Fruit fly (Drosophila melanogaster): ENCODE results near the gene CG3662.

CG3662 gene

dm6 chr2L:838786-839185 lies 17.7 kb downstream of the CG3662 start:
- TF ChIP-seq CG17806 (tag; optimal IDR thresholded peaks at IDR 0.05): no peak
- TF ChIP-seq CG13204 (GFP tag; optimal IDR thresholded peaks at IDR 0.05): no peak
- TF ChIP-seq gl (tag; optimal IDR thresholded peaks at IDR 0.05): no peak
- no peak for TF ChIP-seq CG8159 (tag; optimal IDR thresholded peaks at IDR 0.05)
- TF ChIP-seq CG12605 (GFP tag; IDR thresholded peaks at IDR 0.05): no peak
- TF ChIP-seq CG32121 (GFP tag; IDR thresholded peaks at IDR 0.05): no peak
- TF ChIP-seq CG9948 (tag; optimal IDR thresholded peaks at IDR 0.05): no peak
- no peak for TF ChIP-seq Ets98B (GFP tag; IDR thresholded peaks at IDR 0.05)
- TF ChIP-seq Pif1A (GFP tag; optimal IDR thresholded peaks at IDR 0.05): no peak
- TF ChIP-seq Pif1B (GFP tag; optimal IDR thresholded peaks at IDR 0.05): no peak

dm6 chr2L:840022-840421 lies 18.9 kb downstream of the CG3662 start:
- TF ChIP-seq CG4496 (GFP tag; IDR thresholded peaks at IDR 0.05) (no peak), EcR (GFP tag; optimal IDR thresholded peaks at IDR 0.05) (peak; percentile 69), gl (tag; optimal IDR thresholded peaks at IDR 0.05) (peak; percentile 24)

- TF ChIP-seq gl (tag; optimal IDR thresholded peaks at IDR 0.05): no peak
- TF ChIP-seq Ets98B (GFP tag; IDR thresholded peaks at IDR 0.05): peak; percentile 36; the same call in 1 of the 2 replicates
- TF ChIP-seq rn (GFP tag; IDR thresholded peaks at IDR 0.05): no peak
- TF ChIP-seq Snoo (tag; optimal IDR thresholded peaks at IDR 0.05): no peak
- TF ChIP-seq CG14655 (GFP tag; optimal IDR thresholded peaks at IDR 0.05): no peak
- no peak for TF ChIP-seq EcR (GFP tag; optimal IDR thresholded peaks at IDR 0.05)
- TF ChIP-seq CG13204 (GFP tag; optimal IDR thresholded peaks at IDR 0.05): peak; percentile 25
- no peak for TF ChIP-seq CG8301 (tag; optimal IDR thresholded peaks at IDR 0.05)
- TF ChIP-seq CG17806 (tag; optimal IDR thresholded peaks at IDR 0.05): no peak
- TF ChIP-seq CG8159 (tag; optimal IDR thresholded peaks at IDR 0.05): no peak
- no peak for TF ChIP-seq Pif1B (GFP tag; optimal IDR thresholded peaks at IDR 0.05)
- no peak for TF ChIP-seq CG4496 (GFP tag; IDR thresholded peaks at IDR 0.05)
- peak; percentile 35; the same call in 1 of the 2 replicates for TF ChIP-seq CG32121 (GFP tag; IDR thresholded peaks at IDR 0.05)
- TF ChIP-seq D1 (tag; optimal IDR thresholded peaks at IDR 0.05): no peak
- TF ChIP-seq Pif1A (GFP tag; optimal IDR thresholded peaks at IDR 0.05): no peak
- no peak for TF ChIP-seq CG9948 (tag; optimal IDR thresholded peaks at IDR 0.05)
- TF ChIP-seq CG10348 (GFP tag; IDR thresholded peaks at IDR 0.05): no peak
- TF ChIP-seq CG12605 (GFP tag; IDR thresholded peaks at IDR 0.05): 0 out of 2 replicates have a peak, but pooled peaks have one; percentile 45
- no peak for TF ChIP-seq CG15710 (tag; optimal IDR thresholded peaks at IDR 0.05)
- TF ChIP-seq CG34367 (tag; optimal IDR thresholded peaks at IDR 0.05): no peak
- no peak for TF ChIP-seq fd96Ca (GFP tag; IDR thresholded peaks at IDR 0.05)
Measured at dm6 chr2L:840716-841115, 19.6 kb downstream of the CG3662 start.

dm6 chr2L:841708-842107 lies 20.6 kb downstream of the CG3662 start:
- TF ChIP-seq CG13204 (GFP tag; optimal IDR thresholded peaks at IDR 0.05): no peak
- TF ChIP-seq CG10348 (GFP tag; IDR thresholded peaks at IDR 0.05): 0 out of 2 replicates have a peak, but pooled peaks have one; percentile 22
- TF ChIP-seq CG8301 (tag; optimal IDR thresholded peaks at IDR 0.05): peak; percentile 93
- peak; percentile 97 for TF ChIP-seq Snoo (tag; optimal IDR thresholded peaks at IDR 0.05)
- peak; percentile 93 for TF ChIP-seq gl (tag; optimal IDR thresholded peaks at IDR 0.05)
- TF ChIP-seq CG9948 (tag; optimal IDR thresholded peaks at IDR 0.05): peak; percentile 93
- TF ChIP-seq D1 (tag; optimal IDR thresholded peaks at IDR 0.05): peak; percentile 78
- TF ChIP-seq Ets98B (GFP tag; IDR thresholded peaks at IDR 0.05): peak; percentile 96
- TF ChIP-seq rn (GFP tag; IDR thresholded peaks at IDR 0.05): peak; percentile 95
- peak; percentile 94 for TF ChIP-seq CG34367 (tag; optimal IDR thresholded peaks at IDR 0.05)
- peak; percentile 88 for TF ChIP-seq EcR (GFP tag; optimal IDR thresholded peaks at IDR 0.05)
- TF ChIP-seq CG32121 (GFP tag; IDR thresholded peaks at IDR 0.05): peak; percentile 95
- peak; percentile 98 for TF ChIP-seq CG4496 (GFP tag; IDR thresholded peaks at IDR 0.05)
- peak; percentile 94 for TF ChIP-seq Pif1A (GFP tag; optimal IDR thresholded peaks at IDR 0.05)
- peak; percentile 96 for TF ChIP-seq CG14655 (GFP tag; optimal IDR thresholded peaks at IDR 0.05)
- TF ChIP-seq CG12605 (GFP tag; IDR thresholded peaks at IDR 0.05): peak; percentile 96
- TF ChIP-seq Pif1B (GFP tag; optimal IDR thresholded peaks at IDR 0.05): peak; percentile 95
- TF ChIP-seq CG17806 (tag; optimal IDR thresholded peaks at IDR 0.05): peak; percentile 94
- TF ChIP-seq CG8159 (tag; optimal IDR thresholded peaks at IDR 0.05): peak; percentile 95
- peak; percentile 96 for TF ChIP-seq CG15710 (tag; optimal IDR thresholded peaks at IDR 0.05)
- TF ChIP-seq fd96Ca (GFP tag; IDR thresholded peaks at IDR 0.05): peak; percentile 96

- TF ChIP-seq Ets98B (GFP tag; IDR thresholded peaks at IDR 0.05): no peak
- TF ChIP-seq EcR (GFP tag; optimal IDR thresholded peaks at IDR 0.05): peak; percentile 65
Measured at dm6 chr2L:842873-843272, 21.8 kb downstream of the CG3662 start.

- TF ChIP-seq Ets98B (GFP tag; IDR thresholded peaks at IDR 0.05) (no peak), EcR (GFP tag; optimal IDR thresholded peaks at IDR 0.05) (no peak), CG10348 (GFP tag; IDR thresholded peaks at IDR 0.05) (no peak), Pif1B (GFP tag; optimal IDR thresholded peaks at IDR 0.05) (no peak), CG14655 (GFP tag; optimal IDR thresholded peaks at IDR 0.05) (no peak)
Measured at dm6 chr2L:843301-843700, 22.2 kb downstream of the CG3662 start.
